Worm (Caenorhabditis elegans): Measurements from ENCODE around the gene twk-34.
A peak's percentile ranks its signal among the peaks of the same experiment; 100 is the strongest.

The twk-34 gene

DNA sequence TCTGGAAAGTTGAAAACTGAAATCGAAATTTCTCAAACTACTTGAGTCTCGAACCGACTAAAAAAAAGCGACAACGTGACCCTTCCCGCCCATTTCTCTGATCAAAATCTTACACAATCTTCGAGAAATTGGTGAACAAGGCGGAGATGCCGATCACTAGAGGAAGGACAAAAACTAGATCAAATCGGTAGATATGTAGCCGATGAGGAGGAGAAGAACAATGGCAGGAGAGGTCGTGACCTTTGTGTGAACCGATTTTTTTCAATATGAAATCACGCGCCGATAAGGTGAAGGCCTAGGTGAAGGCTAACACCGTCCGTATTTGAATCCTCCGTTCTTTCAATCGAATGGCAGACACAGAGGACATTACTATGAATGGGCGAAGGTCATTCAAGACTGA is 43.8 kb upstream of the twk-34 start (continued):
- TF ChIP-seq R02D3.7 (tag; optimal IDR thresholded peaks at IDR 0.05) (no peak), aha-1 (tag) (no peak), ctbp-1 (GFP tag; IDR thresholded peaks at IDR 0.05) (no peak), nhr-28 (tag; optimal IDR thresholded peaks at IDR 0.05) (peak; percentile 20), F49E8.2 (tag; optimal IDR thresholded peaks at IDR 0.05; ENCODE audit: borderline replicate concordance) (no peak), nhr-11 (tag; optimal IDR thresholded peaks at IDR 0.05) (no peak), mdt-29 (GFP tag; IDR thresholded peaks at IDR 0.05) (no peak), F10B5.3 (tag; optimal IDR thresholded peaks at IDR 0.05) (no peak), saeg-2 (GFP tag; IDR thresholded peaks at IDR 0.05) (no peak), tra-1 (GFP tag; IDR thresholded peaks at IDR 0.05) (0 out of 2 replicates have a peak, but pooled peaks have one; percentile 7), F37D6.2 (tag; optimal IDR thresholded peaks at IDR 0.05) (no peak), hlh-30 (tag; optimal IDR thresholded peaks at IDR 0.05; ENCODE audit: insufficient read depth) (peak; percentile 55), Y5F2A.4 (GFP tag; optimal IDR thresholded peaks at IDR 0.05) (no peak), mdl-1 (tag; optimal IDR thresholded peaks at IDR 0.05) (no peak), Y75B8A.6 (GFP tag; IDR thresholded peaks at IDR 0.05) (no peak), zfp-2 (tag; optimal IDR thresholded peaks at IDR 0.05) (no peak), skn-1 (tag; optimal IDR thresholded peaks at IDR 0.05) (no peak), hlh-11 (tag; optimal IDR thresholded peaks at IDR 0.05) (peak; percentile 10), spr-3 (GFP tag; optimal IDR thresholded peaks at IDR 0.05) (no peak), dpl-1 (GFP tag; optimal IDR thresholded peaks at IDR 0.05) (no peak), daf-19 (GFP tag; conservative IDR thresholded peaks at IDR 0.05) (no peak), spr-1 (tag; optimal IDR thresholded peaks at IDR 0.05) (no peak), dmd-6 (GFP tag; IDR thresholded peaks at IDR 0.05) (no peak), egl-43 (GFP tag; IDR thresholded peaks at IDR 0.05) (no peak)

DNA sequence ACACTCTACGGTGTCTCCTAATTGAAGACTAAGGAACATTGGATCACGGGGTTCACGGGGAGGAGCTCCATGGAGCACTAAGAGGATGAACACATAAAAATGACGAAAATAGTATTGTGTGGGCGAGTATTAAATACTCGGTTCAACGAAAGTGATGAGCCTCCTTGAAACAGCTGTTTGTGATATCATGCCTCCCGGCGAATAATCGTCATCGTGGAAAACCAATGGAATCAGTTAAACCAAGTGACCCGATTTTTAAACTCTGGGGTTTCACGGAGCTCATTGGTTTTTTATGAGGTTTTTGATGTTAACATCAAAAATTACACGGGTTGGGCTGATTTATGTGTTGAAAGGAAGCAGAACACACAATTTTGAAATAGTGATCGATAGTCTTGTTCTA is 43.2 kb upstream of the twk-34 start:
- TF ChIP-seq ceh-32 (tag; optimal IDR thresholded peaks at IDR 0.05; ENCODE audit: poor library complexity): no peak
- no peak for TF ChIP-seq mxl-3 (GFP tag; optimal IDR thresholded peaks at IDR 0.05)
- TF ChIP-seq jun-1 (tag; optimal IDR thresholded peaks at IDR 0.05): no peak
- 0 out of 2 replicates have a peak, but pooled peaks have one; percentile 32 for TF ChIP-seq tra-1 (GFP tag; IDR thresholded peaks at IDR 0.05)
- TF ChIP-seq nhr-28 (tag; optimal IDR thresholded peaks at IDR 0.05): no peak
- peak; percentile 17; the same call in 1 of the 2 replicates for TF ChIP-seq T26A8.4 (GFP tag; IDR thresholded peaks at IDR 0.05)
- TF ChIP-seq aha-1 (tag): peak; percentile 80

DNA sequence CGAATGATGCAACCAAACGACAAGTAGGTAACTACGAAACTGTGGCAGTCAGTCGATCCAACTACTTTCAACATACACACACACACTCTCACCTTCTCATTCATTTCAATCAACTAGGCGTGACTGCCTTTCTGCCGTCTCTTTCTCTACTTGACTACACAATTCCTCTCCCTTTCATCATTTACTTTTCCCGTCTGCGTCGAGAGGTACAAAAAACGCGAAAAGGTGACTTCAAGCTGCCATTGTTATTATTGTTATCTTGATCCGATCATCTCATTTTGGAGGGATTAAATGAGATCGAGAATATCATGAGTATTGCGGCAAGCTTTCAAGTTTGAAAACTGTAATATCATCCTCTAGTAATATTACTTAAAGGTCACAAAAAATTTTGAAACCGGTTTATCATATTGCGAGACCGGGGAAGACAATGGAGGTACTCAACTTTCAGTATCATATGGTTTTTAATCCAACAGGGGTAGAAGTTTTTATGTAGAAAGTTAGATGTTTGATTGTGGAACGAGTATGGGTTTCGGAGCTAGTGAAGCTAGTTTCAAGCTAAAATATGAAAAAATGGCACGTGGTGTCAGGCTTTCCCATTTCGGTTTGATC is 40.6 kb upstream of the twk-34 start:
- no peak for TF ChIP-seq ama-1 (optimal IDR thresholded peaks at IDR 0.05)
- TF ChIP-seq lsy-2 (tag; optimal IDR thresholded peaks at IDR 0.05): peak in 1 of 2 experiments; percentile 42
- TF ChIP-seq mes-2 (tag; optimal IDR thresholded peaks at IDR 0.05; ENCODE audit: poor library complexity, severe bottlenecking): peak; percentile 42
- peak; percentile 55 for TF ChIP-seq dmd-6 (GFP tag; IDR thresholded peaks at IDR 0.05)
- TF ChIP-seq Y75B8A.6 (GFP tag; IDR thresholded peaks at IDR 0.05): no peak
- TF ChIP-seq daf-19 (GFP tag; conservative IDR thresholded peaks at IDR 0.05): no peak
- TF ChIP-seq hlh-30 (tag; optimal IDR thresholded peaks at IDR 0.05; ENCODE audit: insufficient read depth): peak; percentile 73
- TF ChIP-seq daf-16 (GFP tag; optimal IDR thresholded peaks at IDR 0.05): no peak
- TF ChIP-seq daf-16 (tag; optimal IDR thresholded peaks at IDR 0.05): peak; percentile 30
- TF ChIP-seq nhr-28 (tag; optimal IDR thresholded peaks at IDR 0.05): peak; percentile 96
- TF ChIP-seq hif-1 (tag; optimal IDR thresholded peaks at IDR 0.05): peak in 1 of 2 experiments; percentile 26
- TF ChIP-seq F37D6.2 (tag; optimal IDR thresholded peaks at IDR 0.05): no peak
- no peak for TF ChIP-seq lin-1 (GFP tag; IDR thresholded peaks at IDR 0.05)
- no peak for TF ChIP-seq R02D3.7 (tag; optimal IDR thresholded peaks at IDR 0.05)
- peak; percentile 92 for TF ChIP-seq dve-1 (tag; optimal IDR thresholded peaks at IDR 0.05; ENCODE audit: insufficient read depth)
- peak; percentile 60 for TF ChIP-seq nhr-11 (tag; optimal IDR thresholded peaks at IDR 0.05)
- no peak for TF ChIP-seq Y48G9A.11 (GFP tag; IDR thresholded peaks at IDR 0.05)
- peak; percentile 1 for TF ChIP-seq pqm-1 (tag; optimal IDR thresholded peaks at IDR 0.05)
- peak; percentile 44 for TF ChIP-seq nhr-77 (tag; optimal IDR thresholded peaks at IDR 0.05)
- peak; percentile 38 for TF ChIP-seq T20F7.1 (GFP tag; optimal IDR thresholded peaks at IDR 0.05)
- no peak for TF ChIP-seq pha-4 (GFP tag; IDR thresholded peaks at IDR 0.05)
- no peak for TF ChIP-seq pha-4 (tag; optimal IDR thresholded peaks at IDR 0.05)
- peak; percentile 55 for TF ChIP-seq mep-1 (tag; optimal IDR thresholded peaks at IDR 0.05)
- TF ChIP-seq nhr-6 (tag; optimal IDR thresholded peaks at IDR 0.05): peak; percentile 41
- 0 out of 2 replicates have a peak, but pooled peaks have one; percentile 40 for TF ChIP-seq ctbp-1 (GFP tag; IDR thresholded peaks at IDR 0.05)
- TF ChIP-seq nhr-48 (tag; optimal IDR thresholded peaks at IDR 0.05): peak; percentile 13
- no peak for TF ChIP-seq F44E2.7 (GFP tag; IDR thresholded peaks at IDR 0.05)
- no peak for TF ChIP-seq snpc-4 (tag; optimal IDR thresholded peaks at IDR 0.05)
